Worm (Caenorhabditis elegans) whole organism, L3 larva: ENCODE data around the gene C05D11.8.

Experiments used
- R02D3.7 ChIP-seq: fragments of 150-350 bp; optimal IDR thresholded peaks from 2 replicates; lab custom pipeline; 2014; ENCODE audit warnings: missing biosample characterization, missing genetic modification characterization
- ceh-82 ChIP-seq: fragments of 150-350 bp; optimal IDR thresholded peaks from 2 replicates; lab custom pipeline; 2014; ENCODE audit warnings: missing biosample characterization, missing genetic modification characterization
- elt-2 ChIP-seq: sonication (generic microtip); optimal IDR thresholded peaks from 2 replicates; lab custom pipeline; 2016; ENCODE audit warnings: missing genetic modification reagents, mild to moderate bottlenecking, missing genetic modification characterization, missing compliant biosample characterization
- nhr-11 ChIP-seq: fragments of 150-350 bp; optimal IDR thresholded peaks from 2 replicates; lab custom pipeline; 2014; ENCODE audit warnings: missing biosample characterization, missing genetic modification characterization
- nhr-23 ChIP-seq: fragments of 150-350 bp; optimal IDR thresholded peaks from 2 replicates; lab custom pipeline; 2014; ENCODE audit warnings: missing biosample characterization, missing genetic modification reagents, missing genetic modification characterization
- nhr-28 ChIP-seq: fragments of 150-350 bp; optimal IDR thresholded peaks from 2 replicates; lab custom pipeline; 2014; ENCODE audit warnings: missing biosample characterization, missing genetic modification characterization
- nhr-76 ChIP-seq: fragments of 150-350 bp; sonication (generic microtip); optimal IDR thresholded peaks from 5 replicates; lab custom pipeline; 2014; ENCODE audit warnings: missing biosample characterization, missing genetic modification characterization
- nhr-77 ChIP-seq: fragments of 150-350 bp; optimal IDR thresholded peaks from 2 replicates; lab custom pipeline; 2014; ENCODE audit warnings: missing biosample characterization, missing genetic modification characterization
- skn-1 ChIP-seq: fragments of 150-350 bp; optimal IDR thresholded peaks from 2 replicates; lab custom pipeline; 2014; ENCODE audit warnings: missing biosample characterization, missing genetic modification characterization
- zag-1 ChIP-seq: fragments of 150-350 bp; optimal IDR thresholded peaks from 2 replicates; lab custom pipeline; 2014; ENCODE audit warnings: missing biosample characterization, missing genetic modification characterization

DNA sequence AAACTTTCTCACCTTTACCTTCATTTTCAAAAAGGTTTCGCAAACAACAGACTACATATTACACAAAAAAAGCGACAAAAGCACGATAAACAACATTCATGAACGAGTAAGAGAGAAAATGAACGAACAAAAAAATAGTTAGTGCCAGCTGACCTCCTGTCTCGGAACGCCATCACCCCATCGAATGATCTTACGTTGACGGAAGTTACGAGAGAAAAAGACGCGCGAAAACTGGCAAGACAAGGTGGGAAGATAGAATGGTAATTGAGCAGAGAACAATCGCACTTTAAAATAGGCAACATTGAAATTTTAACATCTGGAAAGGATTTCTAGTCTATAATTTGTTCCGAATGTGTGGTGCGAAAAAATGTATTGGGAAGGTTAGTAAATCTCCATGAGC is 6.9 kb downstream of the C05D11.8 start:
- TF ChIP-seq elt-2 (tag; lab: Kevin White, UChicago) = no peak
- TF ChIP-seq zag-1 (tag; lab: Kevin White, UChicago) = no peak
- TF ChIP-seq ceh-82 (tag; lab: Kevin White, UChicago) = no peak
- no peak for TF ChIP-seq nhr-11 (tag; lab: Kevin White, UChicago)
- TF ChIP-seq nhr-77 = no peak
- TF ChIP-seq nhr-28 (tag; lab: Kevin White, UChicago) = no peak
- no peak for TF ChIP-seq skn-1 (tag; lab: Kevin White, UChicago)
- peak; percentile 34 for TF ChIP-seq nhr-23 (tag; lab: Kevin White, UChicago)
- no peak for TF ChIP-seq nhr-76 (tag; lab: Kevin White, UChicago)
- no peak for TF ChIP-seq R02D3.7 (tag; lab: Kevin White, UChicago)
